Worm (Caenorhabditis elegans) whole organism, early embryonic: Measurements from ENCODE around the gene Y43E12A.2.

Experiments
- ama-1 ChIP-seq: fragments of 150-350 bp; optimal IDR thresholded peaks from 2 replicates; lab custom pipeline; 2014
- sea-1 ChIP-seq: fragments of 200-800 bp; sonication (Bioruptor generic); conservative IDR thresholded peaks from 2 replicates; pipeline ENCODE4 v1.3.6; 2022; ENCODE audit warnings: missing genetic modification characterization, missing compliant biosample characterization
- tbx-11 ChIP-seq: fragments of 200-800 bp; sonication (Bioruptor generic); IDR thresholded peaks from 2 replicates; pipeline ENCODE4 v1.3.6; 2022; ENCODE audit warnings: missing genetic modification characterization, missing compliant biosample characterization
- tbx-37 ChIP-seq: fragments of 200-800 bp; sonication (Bioruptor generic); conservative IDR thresholded peaks from 2 replicates; pipeline ENCODE4 v1.3.6; 2022; ENCODE audit warnings: missing genetic modification reagents, missing genetic modification characterization, missing compliant biosample characterization

DNA sequence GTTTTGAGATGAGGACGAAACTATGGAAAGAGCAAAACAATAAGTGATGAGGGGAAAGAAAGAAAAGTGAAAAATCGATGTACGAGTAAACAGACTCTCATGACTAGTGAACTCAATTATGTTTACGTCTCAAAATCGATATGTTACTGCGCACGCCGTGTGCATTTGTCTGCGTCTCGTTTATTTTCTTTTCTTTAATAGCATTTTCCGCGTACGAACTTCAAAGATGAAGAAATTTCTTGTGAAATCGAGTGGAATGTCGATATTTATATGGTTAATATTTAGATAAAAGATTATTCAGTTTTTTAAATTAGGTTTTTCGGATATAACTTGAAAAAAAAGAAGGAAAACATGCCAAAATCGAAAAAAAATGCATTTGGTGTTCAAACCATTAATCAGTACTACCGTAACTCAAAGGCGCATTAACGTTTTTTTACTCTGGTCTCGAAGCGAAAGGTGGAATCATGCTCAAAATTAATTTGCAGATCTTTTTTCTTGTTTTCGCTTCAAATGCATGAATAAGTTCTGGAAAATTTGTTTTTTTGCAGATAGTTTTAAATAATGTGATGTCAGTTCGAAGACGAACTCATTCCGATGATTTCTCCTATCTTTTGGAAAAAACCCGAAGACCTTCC lies 44.8 kb upstream of the Y43E12A.2 start, which contains the start of gene fic-1:
- TF ChIP-seq sea-1 (GFP tag; lab: Robert Waterston, UW), result no peak
- TF ChIP-seq ama-1 (lab: Kevin White, UChicago), result no peak
- no peak for TF ChIP-seq tbx-11 (GFP tag; lab: Robert Waterston, UW)
- TF ChIP-seq tbx-37 (GFP tag; lab: Robert Waterston, UW), result no peak
